Fruit fly (Drosophila melanogaster): Measurements from ENCODE around the gene CG7394.

dm6 chr3L:11522613-11523012 is 39.2 kb upstream of the CG7394 start, which contains the start of the genes CG11714 and Fuca:
- TF ChIP-seq Sox102F (GFP tag; optimal IDR thresholded peaks at IDR 0.05): no peak
- no peak for TF ChIP-seq Blimp-1 (GFP tag; optimal IDR thresholded peaks at IDR 0.05)
- no peak for TF ChIP-seq CG11902 (GFP tag; optimal IDR thresholded peaks at IDR 0.05)
- TF ChIP-seq CG8319 (GFP tag; optimal IDR thresholded peaks at IDR 0.05): no peak
- no peak for TF ChIP-seq CG34406 (GFP tag; optimal IDR thresholded peaks at IDR 0.05)
- TF ChIP-seq Lpt (GFP tag; optimal IDR thresholded peaks at IDR 0.05): no peak
- TF ChIP-seq dsx (GFP tag; optimal IDR thresholded peaks at IDR 0.05; ENCODE audit: poor library complexity, severe bottlenecking): no peak
- no peak for TF ChIP-seq CG3919 (GFP tag; optimal IDR thresholded peaks at IDR 0.05)
- no peak for TF ChIP-seq CG3032 (tag; optimal IDR thresholded peaks at IDR 0.05)
- no peak for TF ChIP-seq CG7368 (GFP tag; optimal IDR thresholded peaks at IDR 0.05)
- TF ChIP-seq Ets96B (tag; optimal IDR thresholded peaks at IDR 0.05): no peak
- TF ChIP-seq CG31627 (GFP tag; optimal IDR thresholded peaks at IDR 0.05): no peak
- no peak for TF ChIP-seq Sox15 (GFP tag; optimal IDR thresholded peaks at IDR 0.05)

Measured in whole organism, prepupa.